Worm (Caenorhabditis elegans): ENCODE data around the gene K07B1.7.

DNA sequence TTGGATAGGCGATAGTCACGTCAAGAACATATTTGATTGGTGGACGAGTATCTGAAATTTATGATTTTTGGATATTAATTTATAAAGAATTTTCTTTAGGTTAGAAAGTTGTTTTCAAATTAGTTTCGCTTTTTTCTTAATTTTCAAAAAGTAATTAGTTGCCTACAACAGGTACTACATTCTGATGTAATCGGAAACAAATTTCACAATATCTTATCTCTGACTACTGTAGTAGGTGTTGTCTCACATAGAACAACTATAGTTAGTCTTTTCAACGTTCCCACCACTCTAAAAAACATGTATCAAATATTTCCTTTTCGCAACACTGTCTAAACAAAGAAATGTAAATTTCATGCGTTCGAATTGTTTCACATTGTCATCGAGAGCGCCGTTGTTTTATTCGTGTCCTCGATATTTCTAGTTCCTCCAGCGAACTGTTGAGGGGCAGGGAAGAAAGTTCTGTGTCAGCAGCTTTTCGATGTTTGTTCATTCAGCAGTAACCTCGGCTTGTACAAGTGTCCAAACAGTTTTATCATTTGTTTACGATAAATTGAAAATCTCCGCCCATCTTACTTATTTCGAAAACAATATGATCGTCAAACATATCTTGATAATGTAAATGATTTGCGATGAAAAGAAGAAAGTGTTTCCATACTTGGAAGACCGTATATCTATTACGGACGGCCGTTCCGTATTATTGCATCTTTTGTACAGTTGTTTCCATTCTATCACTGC is 17.4 kb downstream of the K07B1.7 start:
- TF ChIP-seq fos-1 (tag; optimal IDR thresholded peaks at IDR 0.05) (no peak), sptf-1 (tag; optimal IDR thresholded peaks at IDR 0.05) (no peak), unc-98 (GFP tag; IDR thresholded peaks at IDR 0.05) (no peak), aha-1 (tag; optimal IDR thresholded peaks at IDR 0.05) (no peak), lin-39 (tag; optimal IDR thresholded peaks at IDR 0.05) (no peak), nhr-11 (tag; optimal IDR thresholded peaks at IDR 0.05) (no peak), nhr-71 (tag; optimal IDR thresholded peaks at IDR 0.05) (no peak)

Data from whole organism, L1 larva.